Worm (Caenorhabditis elegans) whole organism, midembryonic: ENCODE measurements around the gene nspd-7.

Experiments used
- T22C8.4 ChIP-seq: fragments of 200-800 bp; sonication (Bioruptor generic); IDR thresholded peaks from 2 replicates; pipeline ENCODE4 v1.3.6; 2022; ENCODE audit warnings: missing genetic modification characterization, missing compliant biosample characterization
- cog-1 ChIP-seq: sonication (generic microtip); optimal IDR thresholded peaks from 2 replicates; lab custom pipeline; 2016; ENCODE audit warnings: missing genetic modification characterization, missing compliant biosample characterization

DNA sequence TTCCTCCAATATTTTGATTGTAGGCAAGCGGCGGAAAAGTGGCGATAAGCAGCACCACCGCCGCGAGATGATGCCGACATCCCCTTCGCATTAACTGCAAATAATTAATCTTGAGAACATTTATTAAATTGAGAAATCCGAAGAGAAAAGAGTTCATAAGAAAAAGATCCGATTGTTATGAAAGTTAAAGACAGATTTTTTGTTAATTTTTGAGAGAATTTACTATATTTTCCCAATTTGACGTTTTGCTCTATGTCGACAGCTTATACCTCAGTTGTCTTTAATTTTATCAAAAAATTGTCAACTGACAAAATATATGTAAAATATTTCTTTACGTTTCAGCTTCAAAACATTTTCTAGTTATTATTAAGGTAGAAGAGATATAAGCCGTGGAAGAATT is 33.2 kb upstream of the nspd-7 start, which contains the start of gene R09E10.5:
- no peak for TF ChIP-seq cog-1 (tag; lab: Kevin White, UChicago)
- no peak for TF ChIP-seq T22C8.4 (GFP tag; lab: Robert Waterston, UW)
